Worm (Caenorhabditis elegans): ENCODE data around the gene kars-1.
A peak's percentile ranks its signal among the peaks of the same experiment; 100 is the strongest.

kars-1 gene

ce11 chrII:7022370-7023001 is 49.7 kb downstream of the kars-1 start, which contains the start of the genes lst-6 and lst-5:
Gene lst-6, minus strand, starts transcription at chrII:7022509.
Gene lst-5, plus strand, starts transcription at chrII:7022913.
- TF ChIP-seq dmd-4 (tag; optimal IDR thresholded peaks at IDR 0.05) (no peak), nhr-237 (tag; optimal IDR thresholded peaks at IDR 0.05) (no peak), lin-39 (tag; optimal IDR thresholded peaks at IDR 0.05) (no peak), C34F6.9 (tag; optimal IDR thresholded peaks at IDR 0.05) (peak; percentile 66), unc-55 (GFP tag; optimal IDR thresholded peaks at IDR 0.05) (peak; percentile 65), R02D3.7 (tag; optimal IDR thresholded peaks at IDR 0.05) (no peak), sma-3 (GFP tag; optimal IDR thresholded peaks at IDR 0.05) (peak; percentile 14), fos-1 (tag; optimal IDR thresholded peaks at IDR 0.05) (peak; percentile 51), mbf-1 (tag; optimal IDR thresholded peaks at IDR 0.05) (no peak), egl-27 (tag; optimal IDR thresholded peaks at IDR 0.05) (peak; percentile 38), nhr-129 (tag; optimal IDR thresholded peaks at IDR 0.05) (peak; percentile 69), blmp-1 (tag; optimal IDR thresholded peaks at IDR 0.05; ENCODE audit: insufficient read depth) (no peak), elt-3 (tag; optimal IDR thresholded peaks at IDR 0.05) (no peak), ceh-82 (tag; optimal IDR thresholded peaks at IDR 0.05) (no peak), crh-2 (tag; optimal IDR thresholded peaks at IDR 0.05) (peak; percentile 88), nhr-12 (tag; optimal IDR thresholded peaks at IDR 0.05) (no peak), ztf-4 (tag; optimal IDR thresholded peaks at IDR 0.05) (no peak), snpc-4 (tag; optimal IDR thresholded peaks at IDR 0.05) (no peak), nhr-25 (tag; optimal IDR thresholded peaks at IDR 0.05) (peak; percentile 65), Y55F3AM.14 (GFP tag; optimal IDR thresholded peaks at IDR 0.05) (no peak), unc-62 (GFP tag; optimal IDR thresholded peaks at IDR 0.05) (no peak), ceh-16 (tag; optimal IDR thresholded peaks at IDR 0.05) (no peak), sma-9 (GFP tag; optimal IDR thresholded peaks at IDR 0.05) (peak; percentile 36), sma-9 (tag; optimal IDR thresholded peaks at IDR 0.05) (no peak), elt-1 (tag; optimal IDR thresholded peaks at IDR 0.05) (no peak), ama-1 (optimal IDR thresholded peaks at IDR 0.05) (no peak), gmeb-1 (tag; optimal IDR thresholded peaks at IDR 0.05) (peak; percentile 57), ZK546.5 (tag; optimal IDR thresholded peaks at IDR 0.05) (no peak), skn-1 (tag; optimal IDR thresholded peaks at IDR 0.05) (no peak), alr-1 (tag; optimal IDR thresholded peaks at IDR 0.05) (no peak), nhr-6 (tag; optimal IDR thresholded peaks at IDR 0.05) (no peak), nhr-21 (tag; optimal IDR thresholded peaks at IDR 0.05) (no peak), peb-1 (tag; optimal IDR thresholded peaks at IDR 0.05) (no peak), nhr-77 (tag; optimal IDR thresholded peaks at IDR 0.05) (no peak), nhr-10 (tag; optimal IDR thresholded peaks at IDR 0.05) (no peak), sem-4 (tag; optimal IDR thresholded peaks at IDR 0.05) (no peak), ztf-1 (GFP tag; conservative IDR thresholded peaks at IDR 0.05) (no peak), zag-1 (tag; optimal IDR thresholded peaks at IDR 0.05) (no peak), nhr-11 (tag; optimal IDR thresholded peaks at IDR 0.05) (no peak), mab-5 (tag; optimal IDR thresholded peaks at IDR 0.05) (peak; percentile 28), nhr-23 (tag; optimal IDR thresholded peaks at IDR 0.05) (no peak), lsy-2 (tag; optimal IDR thresholded peaks at IDR 0.05) (peak; percentile 60 to 85), unc-39 (tag; optimal IDR thresholded peaks at IDR 0.05) (no peak), F13H6.1 (tag; optimal IDR thresholded peaks at IDR 0.05) (peak; percentile 60), lin-13 (GFP tag; optimal IDR thresholded peaks at IDR 0.05) (peak; percentile 35), ztf-11 (tag; optimal IDR thresholded peaks at IDR 0.05) (no peak), mdl-1 (tag; optimal IDR thresholded peaks at IDR 0.05) (peak in 1 of 2 experiments; percentile 3), lin-11 (tag; optimal IDR thresholded peaks at IDR 0.05) (no peak), aly-2 (tag; optimal IDR thresholded peaks at IDR 0.05) (no peak)

Measured in whole organism, L2 larva.